Fruit fly (Drosophila melanogaster) whole organism, adult: ENCODE measurements around the gene CG44815.

Experiments
- CG11617 ChIP-seq: fragments of 200-800 bp; sonication (Bioruptor generic); optimal IDR thresholded peaks from 2 replicates; lab custom pipeline; 2017; ENCODE audit warnings: mild to moderate bottlenecking, missing biosample characterization, missing genetic modification reagents, missing genetic modification characterization
- CG12768 ChIP-seq: fragments of 200-800 bp; sonication (Bioruptor generic); optimal IDR thresholded peaks from 2 replicates; lab custom pipeline; 2017; ENCODE audit warnings: missing biosample characterization, missing genetic modification characterization, mild to moderate bottlenecking, moderate library complexity, missing genetic modification reagents
- CG14711 ChIP-seq: fragments of 200-800 bp; sonication (Bioruptor generic); optimal IDR thresholded peaks from 2 replicates; lab custom pipeline; 2018; ENCODE audit warnings: missing biosample characterization, mild to moderate bottlenecking, missing genetic modification characterization, moderate library complexity
- CG33017 ChIP-seq: fragments of 200-800 bp; sonication (Bioruptor generic); optimal IDR thresholded peaks from 2 replicates; lab custom pipeline; 2018; ENCODE audit warnings: missing biosample characterization, mild to moderate bottlenecking, missing genetic modification characterization, moderate library complexity
- CG5204 ChIP-seq: fragments of 200-800 bp; sonication (Bioruptor generic); optimal IDR thresholded peaks from 2 replicates; lab custom pipeline; 2016; ENCODE audit warnings: missing biosample characterization, missing genetic modification characterization
- Hr96 ChIP-seq: fragments of 200-800 bp; sonication (Bioruptor generic); optimal IDR thresholded peaks from 2 replicates; lab custom pipeline; 2016; ENCODE audit warnings: missing biosample characterization, missing genetic modification characterization
- Mnt ChIP-seq: fragments of 200-800 bp; sonication (Bioruptor generic); optimal IDR thresholded peaks from 2 replicates; lab custom pipeline; 2016; ENCODE audit warnings: missing biosample characterization, mild to moderate bottlenecking, missing genetic modification characterization
- bab1 ChIP-seq: fragments of 200-800 bp; sonication (Bioruptor generic); optimal IDR thresholded peaks from 3 replicates; lab custom pipeline; 2019; ENCODE audit warnings: missing biosample characterization, mild to moderate bottlenecking, missing genetic modification characterization, moderate library complexity
- cnc ChIP-seq, 2 experiments: fragments of >200 bp; optimal IDR thresholded peaks; 2 replicates each; lab custom pipeline; 2017
- kay ChIP-seq: fragments of 200-800 bp; sonication (Bioruptor generic); peaks from one replicate; lab custom pipeline; 2016; ENCODE audit warnings: missing biosample characterization, missing genetic modification characterization, borderline replicate concordance
- ovo ChIP-seq: fragments of 200-800 bp; sonication (Bioruptor generic); optimal IDR thresholded peaks from 2 replicates; lab custom pipeline; 2016; ENCODE audit warnings: missing biosample characterization, missing genetic modification characterization
- pad ChIP-seq: fragments of 200-800 bp; sonication (Bioruptor generic); optimal IDR thresholded peaks from 3 replicates; lab custom pipeline; 2017; ENCODE audit warnings: missing biosample characterization, missing genetic modification characterization, mild to moderate bottlenecking, moderate library complexity, missing genetic modification reagents

- TF ChIP-seq CG33017 (tag; lab: Kevin White, UChicago) (no peak), bab1 (no peak), pad (GFP tag; lab: Kevin White, UChicago) (no peak), CG14711 (tag; lab: Kevin White, UChicago) (no peak), CG5204 (GFP tag; lab: Kevin White, UChicago) (no peak), Mnt (no peak), Hr96 (GFP tag; lab: Kevin White, UChicago) (no peak), CG11617 (GFP tag; lab: Kevin White, UChicago) (no peak), kay (GFP tag; lab: Kevin White, UChicago) (no peak), ovo (no peak), cnc (optimal IDR thresholded peaks at IDR 0.05; lab: Kevin White, UChicago) (no peak), CG12768 (GFP tag; lab: Kevin White, UChicago) (no peak)
Observed at dm6 chrX:9485899-9486298, 39.9 kb upstream of the CG44815 start.
